Worm (Caenorhabditis elegans): ENCODE measurements around the gene tbc-2.
"Not testable (repeated sequence)": the region's sequence is repeated elsewhere in the genome, so short reads cannot be mapped to it uniquely, and the experiment has no call there.

The tbc-2 gene

DNA sequence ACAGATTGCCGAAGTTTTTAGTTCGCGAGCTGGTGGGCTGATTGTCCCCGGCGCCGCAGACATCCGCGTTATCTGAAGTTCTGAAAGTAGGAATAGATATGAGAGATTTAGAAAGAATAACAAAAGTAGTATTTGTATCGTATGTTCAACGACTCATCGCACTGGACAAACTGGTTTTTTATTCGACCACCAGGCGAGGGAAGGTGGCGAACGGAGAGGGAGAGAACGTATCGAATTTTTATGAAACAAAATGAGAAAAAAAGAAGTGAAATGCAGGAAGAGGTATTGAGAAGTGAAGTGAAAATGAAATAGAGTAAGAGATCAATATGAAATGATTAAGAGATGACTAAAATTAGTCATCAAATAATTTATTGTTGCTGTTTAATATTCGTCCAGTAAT, at the start of gene tbc-2:
tbc-2 (minus strand) TSS at position 80 of the 400 bp plus-strand sequence.
- no peak for TF ChIP-seq dao-5 (tag; optimal IDR thresholded peaks at IDR 0.05)
- no peak for TF ChIP-seq W03F9.2 (tag; optimal IDR thresholded peaks at IDR 0.05)
- no peak for TF ChIP-seq him-1 (tag; optimal IDR thresholded peaks at IDR 0.05)

DNA sequence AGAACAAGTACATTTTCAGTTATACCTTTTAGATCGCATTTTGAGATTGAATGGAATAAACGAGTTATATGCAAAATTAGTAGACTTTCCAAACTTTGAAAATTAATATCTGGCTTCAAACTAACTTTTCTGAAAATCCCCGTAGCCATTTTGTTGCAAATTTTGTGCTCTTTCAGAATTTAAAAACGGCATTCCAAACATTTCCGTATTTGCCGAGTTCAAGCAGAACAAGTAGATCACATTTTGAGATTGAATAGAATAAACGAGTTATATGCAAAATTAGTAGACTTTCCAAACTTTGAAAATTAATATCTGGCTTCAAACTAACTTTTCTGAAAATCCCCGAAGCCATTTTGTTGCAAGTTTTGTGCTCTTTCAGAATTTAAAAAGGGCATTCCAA, 49.3 kb upstream of the tbc-2 start, which contains the start of gene F55C12.2:
F55C12.2 (plus strand) TSS at position 301 of the 400 bp plus-strand sequence.
- not testable (repeated sequence) for TF ChIP-seq dao-5, W03F9.2, him-1 (tag; optimal IDR thresholded peaks at IDR 0.05)

DNA sequence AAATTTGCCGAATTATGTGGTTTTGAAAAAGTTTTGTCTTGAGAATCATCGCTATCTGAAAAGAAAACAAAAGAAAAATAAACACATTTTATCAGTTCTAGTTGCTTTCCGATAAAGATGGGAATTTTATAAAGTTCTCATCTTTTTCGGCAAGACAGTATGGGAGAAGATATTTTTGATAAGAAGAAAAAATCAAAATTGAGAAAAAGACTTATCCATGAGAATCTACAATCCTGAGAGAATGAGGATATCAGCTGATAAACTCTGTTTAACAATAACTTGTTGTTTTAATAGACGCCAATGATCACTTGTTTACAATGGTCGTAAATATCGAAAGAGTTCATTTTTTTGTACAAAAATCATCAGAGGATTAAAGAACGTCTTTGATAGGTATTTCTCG, 48.8 kb upstream of the tbc-2 start, which contains the start of gene F55C12.6:
F55C12.6 (minus strand) TSS at position 101 of the 400 bp plus-strand sequence.
- no peak for TF ChIP-seq dao-5 (tag; optimal IDR thresholded peaks at IDR 0.05)

DNA sequence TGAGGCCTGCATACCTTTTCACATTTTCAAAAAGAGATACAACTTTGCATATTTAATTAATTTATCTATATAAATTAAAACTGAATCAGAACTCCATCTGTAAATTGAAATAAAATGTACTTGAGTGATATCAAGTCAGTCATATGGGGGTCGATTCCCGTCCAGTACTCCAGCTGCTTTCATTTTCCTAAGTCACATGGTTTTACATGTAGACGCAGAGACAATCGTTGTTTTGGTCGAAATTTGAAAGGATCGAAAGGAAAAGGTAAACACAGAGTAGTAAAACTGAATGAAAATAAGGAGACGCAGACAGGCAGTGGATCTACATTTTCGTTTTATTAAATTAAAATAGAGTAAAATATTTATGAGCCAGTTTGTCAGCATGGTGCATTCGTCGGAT, 46.9 kb upstream of the tbc-2 start:
- TF ChIP-seq him-1 (tag; optimal IDR thresholded peaks at IDR 0.05), result no peak
- no peak for TF ChIP-seq W03F9.2 (tag; optimal IDR thresholded peaks at IDR 0.05)
- no peak for TF ChIP-seq dao-5 (tag; optimal IDR thresholded peaks at IDR 0.05)

DNA sequence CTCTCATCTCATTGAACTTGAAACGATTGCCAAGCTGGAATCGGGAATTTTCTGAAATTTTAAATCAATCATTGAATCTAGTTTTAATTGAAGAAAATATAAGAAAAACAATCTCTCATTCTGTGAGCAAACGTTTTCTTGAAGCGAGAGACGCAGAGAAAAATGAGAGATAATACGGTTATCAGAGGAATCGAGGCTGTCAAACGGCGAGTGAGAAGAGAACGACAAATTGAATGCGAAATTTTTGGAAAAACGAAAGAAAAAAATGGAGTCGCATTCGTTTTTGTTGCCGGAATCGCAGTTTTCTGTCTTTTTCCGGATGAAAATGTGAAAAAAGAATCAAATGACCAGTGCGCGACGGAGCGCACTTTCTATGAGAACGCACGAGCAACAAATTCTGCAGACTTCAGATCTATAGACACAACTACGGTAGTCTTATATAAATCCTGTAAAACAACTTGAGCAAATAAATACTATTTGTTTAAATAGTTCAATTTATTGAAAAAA, 46.4 kb upstream of the tbc-2 start, which contains the start of gene tex-2:
tex-2 (minus strand) TSS at position 51 of the 507 bp plus-strand sequence.
- TF ChIP-seq dao-5 (tag; optimal IDR thresholded peaks at IDR 0.05) (no peak), him-1 (tag; optimal IDR thresholded peaks at IDR 0.05) (no peak), W03F9.2 (tag; optimal IDR thresholded peaks at IDR 0.05) (peak; percentile 23)

DNA sequence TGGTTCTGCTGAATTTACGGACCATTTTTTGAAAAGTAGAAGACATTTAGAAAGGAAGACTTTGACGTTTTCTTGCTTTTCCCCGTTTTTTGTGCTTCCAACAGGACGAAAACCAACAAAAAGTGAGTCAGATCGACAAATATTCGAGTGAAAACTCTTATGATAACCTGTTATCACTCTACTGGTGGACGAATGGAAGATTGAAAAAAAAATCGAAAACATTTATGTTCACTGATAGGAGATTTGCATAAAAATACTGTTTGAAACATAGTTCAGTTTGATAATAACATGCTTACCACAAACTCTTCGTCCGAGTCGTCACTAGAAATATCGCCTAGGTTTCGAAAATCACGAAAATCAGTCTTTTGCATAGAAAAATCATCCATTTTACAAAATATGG, 45.2 kb upstream of the tbc-2 start:
- TF ChIP-seq W03F9.2 (tag; optimal IDR thresholded peaks at IDR 0.05) (no peak), dao-5 (tag; optimal IDR thresholded peaks at IDR 0.05) (no peak), him-1 (tag; optimal IDR thresholded peaks at IDR 0.05) (no peak)

DNA sequence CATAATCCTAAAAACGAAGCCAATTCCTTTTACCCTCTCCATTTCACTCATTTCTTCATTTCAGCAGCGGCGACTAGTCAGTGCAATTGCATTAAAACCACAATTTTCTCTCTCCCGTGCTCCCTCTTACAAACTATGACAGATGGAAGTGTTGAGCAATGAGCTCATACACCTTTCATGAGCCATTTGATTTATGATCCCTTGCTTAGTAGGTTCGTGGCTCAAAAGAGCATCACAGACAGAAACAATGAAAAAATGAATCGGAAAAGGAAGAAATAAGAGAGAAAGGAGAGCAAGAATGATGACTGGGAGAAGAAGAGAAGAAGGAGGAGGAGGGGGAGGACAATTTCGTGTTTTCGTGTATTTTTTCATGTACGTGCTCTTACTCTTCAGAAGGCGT, 44.3 kb upstream of the tbc-2 start:
- TF ChIP-seq him-1 (tag; optimal IDR thresholded peaks at IDR 0.05) (no peak), dao-5 (tag; optimal IDR thresholded peaks at IDR 0.05) (no peak), W03F9.2 (tag; optimal IDR thresholded peaks at IDR 0.05) (no peak)

DNA sequence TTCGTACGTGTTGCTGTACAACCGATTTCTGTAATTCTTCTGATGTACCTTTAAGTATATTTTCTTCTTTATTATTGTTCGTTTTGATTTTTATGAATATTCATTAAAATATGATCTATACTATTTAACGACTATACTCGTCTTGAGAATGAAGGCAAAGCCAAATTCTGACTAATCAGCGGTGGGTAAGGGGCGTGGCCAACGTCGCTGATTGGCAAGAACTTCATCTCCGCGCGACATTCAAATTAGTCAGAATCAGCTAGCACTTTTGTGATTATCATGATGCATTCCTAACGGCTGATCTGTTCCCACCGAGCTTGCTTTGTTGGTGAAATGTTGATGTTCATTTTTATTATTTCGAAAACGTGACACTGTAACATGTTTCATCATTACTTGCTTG, 39.7 kb upstream of the tbc-2 start:
- TF ChIP-seq W03F9.2 (tag; optimal IDR thresholded peaks at IDR 0.05), result no peak
- no peak for TF ChIP-seq dao-5 (tag; optimal IDR thresholded peaks at IDR 0.05)
- TF ChIP-seq him-1 (tag; optimal IDR thresholded peaks at IDR 0.05), result no peak

DNA sequence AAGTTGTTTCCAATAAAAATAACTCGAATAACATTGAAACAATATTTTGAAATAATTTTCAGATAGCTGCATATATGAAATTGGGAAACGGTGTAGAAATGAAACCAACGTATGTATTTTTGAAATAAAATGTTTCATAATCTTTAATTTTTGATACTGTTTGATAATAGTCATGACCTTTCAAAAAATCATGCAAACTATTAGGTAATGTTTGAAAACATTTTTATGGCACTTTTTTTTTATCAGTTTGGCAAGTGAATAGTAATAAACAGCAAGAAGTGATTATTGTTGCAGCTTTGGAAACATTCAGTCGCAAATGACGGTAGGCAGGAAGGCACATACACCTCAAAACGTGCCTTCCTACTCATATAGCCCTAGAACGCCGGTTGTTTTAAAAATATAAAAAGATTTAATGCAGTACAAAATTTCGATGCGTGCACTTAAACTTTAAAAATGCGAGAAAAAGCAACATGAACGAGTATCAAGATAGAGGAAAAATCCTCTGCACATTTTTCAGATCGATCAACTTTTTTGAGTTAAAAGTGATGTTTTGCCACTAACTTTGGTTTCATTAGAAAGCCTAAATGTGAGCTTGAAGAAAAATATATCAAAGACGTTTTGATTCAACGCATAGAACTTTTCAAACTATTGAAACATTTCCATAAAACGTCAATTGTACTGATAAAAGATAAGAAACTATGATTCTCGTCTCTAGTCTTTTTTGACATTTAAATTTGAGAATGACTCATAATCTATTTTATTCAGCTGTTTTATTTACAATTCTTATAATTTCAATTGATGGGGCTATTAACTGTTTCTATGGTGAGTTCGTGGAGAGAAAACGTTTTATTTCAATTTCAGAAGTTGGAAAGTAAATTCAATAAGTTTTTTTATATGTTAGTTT, 38.4 kb upstream of the tbc-2 start, which contains the start of gene F55C12.19:
F55C12.19 (plus strand) TSS at position 735 of the 904 bp plus-strand sequence.
- no peak for TF ChIP-seq dao-5 (tag; optimal IDR thresholded peaks at IDR 0.05)
- TF ChIP-seq him-1 (tag; optimal IDR thresholded peaks at IDR 0.05), result no peak
- TF ChIP-seq W03F9.2 (tag; optimal IDR thresholded peaks at IDR 0.05), result no peak

DNA sequence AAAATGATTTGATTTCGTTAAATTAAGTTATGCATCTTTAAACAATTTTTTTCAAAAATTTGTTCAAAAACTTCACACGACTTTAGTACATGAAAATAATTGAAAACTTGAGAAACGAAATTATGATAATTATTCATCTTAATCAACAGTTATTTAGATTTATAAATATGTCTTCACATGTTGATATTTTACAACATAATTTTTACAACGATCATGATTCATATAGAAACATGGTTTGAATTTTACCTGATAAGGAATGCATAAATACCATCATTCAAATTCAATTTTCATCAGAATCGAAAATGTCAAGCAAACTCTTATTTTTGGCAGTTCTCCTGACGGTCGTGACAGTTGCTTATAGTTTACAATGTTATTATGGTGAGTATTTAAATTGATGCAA, 36.6 kb upstream of the tbc-2 start, which contains the start of gene tag-234:
tag-234 (plus strand) TSS at position 301 of the 400 bp plus-strand sequence.
- no peak for TF ChIP-seq dao-5 (tag; optimal IDR thresholded peaks at IDR 0.05)

DNA sequence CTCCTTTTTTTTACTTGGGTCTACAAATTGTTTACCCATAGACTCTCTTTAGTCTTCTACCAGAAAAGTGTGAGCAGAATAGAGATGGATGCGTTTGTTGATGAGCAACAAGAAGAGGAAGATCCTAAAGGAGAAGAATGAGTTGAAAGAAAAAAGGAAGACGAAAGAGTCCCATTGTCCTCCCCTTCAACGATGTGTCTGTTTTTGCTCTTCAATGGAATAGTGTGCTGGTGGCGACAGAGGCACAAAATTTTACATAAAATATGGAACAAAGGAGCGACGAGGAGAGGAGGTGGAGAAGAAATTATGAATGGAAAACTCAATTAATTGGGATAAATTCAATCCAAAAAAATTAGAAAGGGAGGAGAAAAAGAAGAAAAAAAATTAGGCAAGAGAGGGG, 33.4 kb upstream of the tbc-2 start:
- TF ChIP-seq dao-5 (tag; optimal IDR thresholded peaks at IDR 0.05) (no peak), him-1 (tag; optimal IDR thresholded peaks at IDR 0.05) (no peak), W03F9.2 (tag; optimal IDR thresholded peaks at IDR 0.05) (no peak)

DNA sequence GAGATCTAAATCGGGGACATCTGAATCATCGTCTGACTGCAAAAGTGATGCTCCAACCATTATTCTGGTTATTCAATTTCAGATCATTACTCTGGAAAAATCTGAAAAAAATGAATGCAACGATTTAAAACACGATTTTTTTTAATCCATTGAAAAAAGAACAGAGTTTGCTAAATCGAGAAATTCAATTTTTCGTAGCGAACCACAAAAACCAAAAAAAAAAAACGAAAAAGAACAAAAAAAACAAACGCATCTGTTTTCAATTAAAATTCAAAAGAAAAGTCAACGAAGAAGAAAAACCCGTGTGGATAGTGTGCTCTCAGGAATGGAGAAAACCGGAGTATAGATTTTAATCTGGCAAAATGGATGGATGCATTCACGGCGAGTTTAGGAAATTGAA, 31.1 kb upstream of the tbc-2 start, which contains the start of gene F55C12.4:
F55C12.4 (minus strand) TSS at position 101 of the 400 bp plus-strand sequence.
- TF ChIP-seq dao-5 (tag; optimal IDR thresholded peaks at IDR 0.05) (no peak), W03F9.2 (tag; optimal IDR thresholded peaks at IDR 0.05) (no peak), him-1 (tag; optimal IDR thresholded peaks at IDR 0.05) (no peak)

DNA sequence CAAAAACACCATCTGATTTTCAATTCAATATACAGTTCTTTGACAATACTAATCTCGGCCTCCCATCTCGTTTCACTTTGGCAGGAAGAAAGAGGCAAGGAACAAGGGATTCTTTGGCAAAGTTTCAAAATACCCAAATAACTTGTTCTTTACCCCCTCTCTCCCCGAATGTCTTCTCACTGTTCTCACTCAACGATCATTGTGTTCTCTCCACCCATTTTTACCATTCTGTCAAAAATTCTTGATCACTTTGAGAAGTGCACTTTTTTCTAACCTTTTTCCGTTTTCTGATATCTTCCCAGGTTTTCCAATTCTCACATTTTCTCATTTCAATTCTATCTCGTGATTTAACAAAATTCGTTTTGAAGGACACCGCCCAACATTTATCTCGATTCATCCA, 26.9 kb upstream of the tbc-2 start, which contains the start of gene H41C03.1:
H41C03.1 (plus strand) TSS at position 301 of the 400 bp plus-strand sequence.
- TF ChIP-seq him-1 (tag; optimal IDR thresholded peaks at IDR 0.05), result no peak
- TF ChIP-seq dao-5 (tag; optimal IDR thresholded peaks at IDR 0.05), result no peak
- TF ChIP-seq W03F9.2 (tag; optimal IDR thresholded peaks at IDR 0.05), result no peak

DNA sequence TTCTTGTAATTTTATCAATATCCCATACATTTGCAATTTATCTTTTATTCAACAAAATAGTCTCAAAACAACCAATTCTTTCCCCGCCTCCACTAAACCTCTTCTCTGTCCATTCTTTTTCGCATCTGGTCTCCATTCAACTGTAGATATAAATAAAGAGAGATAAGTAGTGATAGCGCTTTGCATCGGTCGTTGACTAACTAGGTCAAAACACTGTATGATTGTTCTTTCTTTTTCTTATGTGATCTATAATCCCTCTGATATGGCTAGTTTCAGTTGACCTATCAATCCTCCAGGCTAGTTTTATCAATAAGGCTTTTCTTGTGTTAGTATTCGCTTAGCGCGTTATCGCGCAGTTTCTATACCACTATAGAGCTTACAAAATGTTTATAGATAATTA, 26.0 kb upstream of the tbc-2 start:
- TF ChIP-seq W03F9.2 (tag; optimal IDR thresholded peaks at IDR 0.05) (no peak), dao-5 (tag; optimal IDR thresholded peaks at IDR 0.05) (no peak), him-1 (tag; optimal IDR thresholded peaks at IDR 0.05) (no peak)

Data from whole organism, L4/young adult.